Worm (Caenorhabditis elegans) whole organism, L1 larva: ENCODE results near the gene ZK1236.1.

Source experiments
- C34B4.2 ChIP-seq: sonication (generic microtip); optimal IDR thresholded peaks from 2 replicates; lab custom pipeline; 2017; ENCODE audit warnings: mild to moderate bottlenecking, missing genetic modification characterization, missing compliant biosample characterization
- F16B12.6 ChIP-seq: fragments of 150-350 bp; optimal IDR thresholded peaks from 2 replicates; lab custom pipeline; 2014; ENCODE audit warnings: missing biosample characterization, missing genetic modification characterization
- Y116A8C.19 ChIP-seq: sonication (generic microtip); optimal IDR thresholded peaks from 2 replicates; lab custom pipeline; 2016; ENCODE audit warnings: missing compliant biosample characterization, missing genetic modification characterization, borderline replicate concordance
- alr-1 ChIP-seq: fragments of 200-800 bp; sonication (Bioruptor generic); optimal IDR thresholded peaks from 2 replicates; lab custom pipeline; 2018; ENCODE audit warnings: borderline replicate concordance, mild to moderate bottlenecking, missing genetic modification characterization, missing compliant biosample characterization
- aly-2 ChIP-seq: fragments of 150-350 bp; optimal IDR thresholded peaks from 2 replicates; lab custom pipeline; 2014; ENCODE audit warnings: missing biosample characterization, missing genetic modification characterization
- blmp-1 ChIP-seq: fragments of 150-350 bp; optimal IDR thresholded peaks from 2 replicates; lab custom pipeline; 2014; ENCODE audit warnings: missing biosample characterization, missing genetic modification characterization
- ceh-88 ChIP-seq: fragments of 200-800 bp; sonication (Bioruptor generic); IDR thresholded peaks from 2 replicates; pipeline ENCODE4 v1.3.6; 2022; ENCODE audit warnings: missing genetic modification characterization, missing compliant biosample characterization
- ceh-90 ChIP-seq: sonication (generic microtip); optimal IDR thresholded peaks from 2 replicates; lab custom pipeline; 2016; ENCODE audit warnings: missing genetic modification characterization, missing compliant biosample characterization
- dsc-1 ChIP-seq: sonication (generic microtip); optimal IDR thresholded peaks from 2 replicates; lab custom pipeline; 2016; ENCODE audit warnings: mild to moderate bottlenecking, missing genetic modification characterization, missing compliant biosample characterization
- efl-1 ChIP-seq, 4 experiments: fragments of 150-350 bp; optimal IDR thresholded peaks in 3 of 4; peaks in 1 of 4; 1 replicate in 1 of 4; 2 replicates in 3 of 4; lab custom pipeline; 2014; ENCODE audit warnings: missing biosample characterization in 2 of 4, missing genetic modification characterization in 2 of 4, missing genetic modification reagents in 2 of 4
- elt-2 ChIP-seq: sonication (generic microtip); optimal IDR thresholded peaks from 2 replicates; lab custom pipeline; 2016; ENCODE audit warnings: missing genetic modification characterization, mild to moderate bottlenecking, inconsistent platforms, missing compliant biosample characterization, missing genetic modification reagents
- ets-5 ChIP-seq: fragments of 200-800 bp; sonication (Bioruptor generic); IDR thresholded peaks from 2 replicates; pipeline ENCODE4 v1.3.6; 2022; ENCODE audit warnings: missing genetic modification characterization, missing compliant biosample characterization
- fkh-4 ChIP-seq: sonication (generic microtip); optimal IDR thresholded peaks from 2 replicates; lab custom pipeline; 2016; ENCODE audit warnings: missing compliant biosample characterization, missing genetic modification characterization, borderline replicate concordance
- hlh-17 ChIP-seq: fragments of 200-800 bp; sonication (Bioruptor generic); optimal IDR thresholded peaks from 2 replicates; lab custom pipeline; 2018; ENCODE audit warnings: missing genetic modification characterization, mild to moderate bottlenecking, missing compliant biosample characterization, moderate library complexity, borderline replicate concordance
- hlh-4 ChIP-seq: sonication (generic microtip); optimal IDR thresholded peaks from 2 replicates; lab custom pipeline; 2016; ENCODE audit warnings: mild to moderate bottlenecking, missing genetic modification characterization, missing compliant biosample characterization
- hpl-2 ChIP-seq: fragments of 150-350 bp; optimal IDR thresholded peaks from 2 replicates; lab custom pipeline; 2014; ENCODE audit warnings: missing biosample characterization, missing genetic modification reagents, missing genetic modification characterization
- irx-1 ChIP-seq: sonication (generic microtip); optimal IDR thresholded peaks from 2 replicates; lab custom pipeline; 2016; ENCODE audit warnings: missing genetic modification characterization, missing compliant biosample characterization
- isw-1 ChIP-seq: fragments of 200-800 bp; sonication (Bioruptor generic); IDR thresholded peaks from 2 replicates; pipeline ENCODE4 v1.3.6; 2022; ENCODE audit warnings: missing genetic modification characterization, missing compliant biosample characterization
- jun-1 ChIP-seq: fragments of 150-350 bp; optimal IDR thresholded peaks from 2 replicates; lab custom pipeline; 2014; ENCODE audit warnings: missing biosample characterization, missing genetic modification reagents, missing genetic modification characterization
- lin-14 ChIP-seq: fragments of 200-800 bp; sonication (Bioruptor generic); optimal IDR thresholded peaks from 2 replicates; lab custom pipeline; 2018; ENCODE audit warnings: mild to moderate bottlenecking, missing genetic modification characterization, moderate library complexity, missing compliant biosample characterization
- lin-35 ChIP-seq, 2 experiments: fragments of 150-350 bp; optimal IDR thresholded peaks; 2 replicates each; lab custom pipeline; 2014; ENCODE audit warnings: missing biosample characterization in 2 of 2, missing genetic modification characterization in 2 of 2, missing genetic modification reagents in 2 of 2
- mdl-1 ChIP-seq, 2 experiments: fragments of 150-350 bp; optimal IDR thresholded peaks; 2 replicates each; lab custom pipeline; 2014 to 2017; ENCODE audit warnings: missing biosample characterization in 2 of 2, missing genetic modification characterization in 2 of 2, inconsistent platforms in 1 of 2
- mef-2 ChIP-seq: fragments of 150-350 bp; optimal IDR thresholded peaks from 2 replicates; lab custom pipeline; 2014; ENCODE audit warnings: missing biosample characterization, missing genetic modification characterization
- nhr-20 ChIP-seq: sonication (generic microtip); optimal IDR thresholded peaks from 2 replicates; lab custom pipeline; 2016; ENCODE audit warnings: mild to moderate bottlenecking, missing genetic modification characterization, missing compliant biosample characterization
- nhr-237 ChIP-seq: fragments of 150-350 bp; optimal IDR thresholded peaks from 2 replicates; lab custom pipeline; 2014; ENCODE audit warnings: missing biosample characterization, missing genetic modification characterization
- nhr-71 ChIP-seq: sonication (generic microtip); optimal IDR thresholded peaks from 2 replicates; lab custom pipeline; 2016; ENCODE audit warnings: mild to moderate bottlenecking, missing genetic modification characterization, moderate library complexity, missing compliant biosample characterization
- nhr-77 ChIP-seq: fragments of 150-350 bp; optimal IDR thresholded peaks from 2 replicates; lab custom pipeline; 2014; ENCODE audit warnings: missing biosample characterization, missing genetic modification characterization
- nhr-85 ChIP-seq: sonication (generic microtip); peaks from one replicate; lab custom pipeline; 2016; ENCODE audit warnings: missing genetic modification characterization, inconsistent platforms, missing compliant biosample characterization
- pax-3 ChIP-seq: fragments of 200-800 bp; sonication (Bioruptor generic); optimal IDR thresholded peaks from 2 replicates; lab custom pipeline; 2018; ENCODE audit warnings: mild to moderate bottlenecking, missing genetic modification characterization, moderate library complexity, missing compliant biosample characterization
- pqm-1 ChIP-seq: sonication (generic microtip); optimal IDR thresholded peaks from 3 replicates; lab custom pipeline; 2017; ENCODE audit warnings: missing biosample characterization, missing genetic modification characterization
- rnt-1 ChIP-seq: sonication (generic microtip); optimal IDR thresholded peaks from 2 replicates; lab custom pipeline; 2016; ENCODE audit warnings: mild to moderate bottlenecking, missing genetic modification characterization, moderate library complexity, missing compliant biosample characterization
- skn-1 ChIP-seq: fragments of 150-350 bp; optimal IDR thresholded peaks from 2 replicates; lab custom pipeline; 2014; ENCODE audit warnings: missing biosample characterization, missing genetic modification characterization
- snu-23 ChIP-seq: sonication (generic microtip); optimal IDR thresholded peaks from 2 replicates; lab custom pipeline; 2016; ENCODE audit warnings: missing genetic modification characterization, missing compliant biosample characterization
- sptf-1 ChIP-seq: fragments of 150-350 bp; optimal IDR thresholded peaks from 2 replicates; lab custom pipeline; 2014; ENCODE audit warnings: missing biosample characterization, missing genetic modification characterization
- tbx-2 ChIP-seq: sonication (generic microtip); optimal IDR thresholded peaks from 2 replicates; lab custom pipeline; 2016; ENCODE audit warnings: missing genetic modification characterization, missing compliant biosample characterization
- tlp-1 ChIP-seq: fragments of 150-350 bp; optimal IDR thresholded peaks from 2 replicates; lab custom pipeline; 2014; ENCODE audit warnings: missing biosample characterization, missing genetic modification characterization
- unc-30 ChIP-seq: sonication (generic microtip); optimal IDR thresholded peaks from 2 replicates; lab custom pipeline; 2017; ENCODE audit warnings: missing biosample characterization, missing genetic modification characterization
- unc-86 ChIP-seq: sonication (generic microtip); optimal IDR thresholded peaks from 2 replicates; lab custom pipeline; 2016; ENCODE audit warnings: missing genetic modification characterization, missing compliant biosample characterization
- unc-98 ChIP-seq: fragments of 200-800 bp; sonication (Bioruptor generic); IDR thresholded peaks from 2 replicates; pipeline ENCODE4 v1.3.6; 2022; ENCODE audit warnings: missing genetic modification characterization, missing compliant biosample characterization
- zip-4 ChIP-seq: fragments of 200-800 bp; sonication (Bioruptor generic); optimal IDR thresholded peaks from 2 replicates; lab custom pipeline; 2018; ENCODE audit warnings: mild to moderate bottlenecking, missing genetic modification characterization, moderate library complexity, missing compliant biosample characterization

ZK1236.1 gene

ce11 chrIII:8400478-8400877 lies 28.6 kb upstream of the ZK1236.1 start:
- peak; percentile 97 for TF ChIP-seq pqm-1 (tag; lab: Kevin White, UChicago)
- no peak for TF ChIP-seq unc-98 (GFP tag; lab: Robert Waterston, UW)
- peak; percentile 26 for TF ChIP-seq nhr-20 (tag; lab: Kevin White, UChicago)
- no peak for TF ChIP-seq sptf-1 (tag; lab: Kevin White, UChicago)
- TF ChIP-seq lin-14 (GFP tag; lab: Kevin White, UChicago): peak; percentile 7
- TF ChIP-seq nhr-85 (tag; lab: Kevin White, UChicago): no peak
- no peak for TF ChIP-seq dsc-1 (tag; lab: Kevin White, UChicago)
- no peak for TF ChIP-seq skn-1
- peak; percentile 11 for TF ChIP-seq nhr-71 (tag; lab: Kevin White, UChicago)
- no peak for TF ChIP-seq blmp-1 (tag; lab: Kevin White, UChicago)
- TF ChIP-seq ceh-90 (tag; lab: Kevin White, UChicago): no peak
- peak; percentile 79 for TF ChIP-seq tlp-1 (tag; lab: Kevin White, UChicago)
- no peak for TF ChIP-seq tbx-2 (tag; lab: Kevin White, UChicago)
- no peak for TF ChIP-seq aly-2 (tag; lab: Kevin White, UChicago)
- TF ChIP-seq elt-2 (tag; lab: Kevin White, UChicago): peak; percentile 97
- TF ChIP-seq jun-1: peak; percentile 44
- TF ChIP-seq efl-1 (optimal IDR thresholded peaks at IDR 0.05; lab: Kevin White, UChicago): no peak
- peak in 1 of 2 experiments; percentile 78 for TF ChIP-seq efl-1 (GFP tag; optimal IDR thresholded peaks at IDR 0.05 in 1 of 2; lab: Kevin White, UChicago)
- TF ChIP-seq mef-2 (tag; lab: Kevin White, UChicago): no peak
- TF ChIP-seq fkh-4 (tag; lab: Kevin White, UChicago): no peak
- TF ChIP-seq mdl-1 (tag; optimal IDR thresholded peaks at IDR 0.05; lab: Kevin White, UChicago): peak in 1 of 2 experiments; percentile 23
- no peak for TF ChIP-seq F16B12.6 (tag; lab: Kevin White, UChicago)
- TF ChIP-seq, all 84 proteins: peak for 9

DNA sequence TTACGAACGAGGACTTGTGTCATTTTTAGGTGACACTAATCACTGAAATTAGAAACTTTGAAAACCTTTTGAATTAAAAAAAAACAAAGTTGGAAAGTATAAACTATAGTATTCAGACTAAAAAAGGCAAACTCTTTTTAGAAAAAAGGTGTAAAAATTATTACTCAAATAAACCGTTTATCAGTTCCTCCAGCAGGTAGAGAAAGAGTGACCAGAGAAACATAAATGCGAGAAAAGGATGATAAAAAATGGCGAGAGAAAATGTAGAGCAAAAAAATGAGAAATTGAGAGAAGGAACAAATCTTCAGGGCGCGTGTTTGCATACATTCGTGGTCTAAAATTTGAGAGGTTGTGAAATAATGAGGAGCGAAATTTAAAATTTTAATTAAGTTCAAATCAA lies 27.2 kb upstream of the ZK1236.1 start, which contains the start of gene lap-1:
TSS of gene lap-1 (minus strand) at position 42 of the 400 bp plus-strand sequence.
- TF ChIP-seq pax-3 (tag; lab: Kevin White, UChicago) (no peak), snu-23 (GFP tag; lab: Kevin White, UChicago) (no peak), hlh-4 (tag; lab: Kevin White, UChicago) (no peak), ets-5 (GFP tag; lab: Robert Waterston, UW) (no peak), zip-4 (GFP tag; lab: Kevin White, UChicago) (no peak), nhr-77 (tag; lab: Kevin White, UChicago) (no peak), rnt-1 (tag; lab: Kevin White, UChicago) (no peak), elt-2 (tag; lab: Kevin White, UChicago) (no peak), ceh-88 (GFP tag; lab: Robert Waterston, UW) (no peak), unc-86 (tag; lab: Kevin White, UChicago) (no peak)

- no peak for TF ChIP-seq Y116A8C.19 (tag; lab: Kevin White, UChicago)
- TF ChIP-seq C34B4.2 (tag; lab: Kevin White, UChicago): no peak
- TF ChIP-seq rnt-1 (tag; lab: Kevin White, UChicago): no peak
- no peak for TF ChIP-seq snu-23 (GFP tag; lab: Kevin White, UChicago)
- no peak for TF ChIP-seq nhr-237 (tag; lab: Kevin White, UChicago)
- TF ChIP-seq mef-2 (tag; lab: Kevin White, UChicago): no peak
- TF ChIP-seq aly-2 (tag; lab: Kevin White, UChicago): no peak
- TF ChIP-seq hpl-2 (GFP tag; lab: Kevin White, UChicago): no peak
- no peak for TF ChIP-seq alr-1 (tag; lab: Kevin White, UChicago)
- no peak for TF ChIP-seq isw-1 (GFP tag; lab: Robert Waterston, UW)
- TF ChIP-seq lin-35 (GFP tag; optimal IDR thresholded peaks at IDR 0.05; lab: Kevin White, UChicago): no peak
- no peak for TF ChIP-seq hlh-17
- TF ChIP-seq pax-3 (tag; lab: Kevin White, UChicago): no peak
- TF ChIP-seq irx-1 (tag; lab: Kevin White, UChicago): no peak
- no peak for TF ChIP-seq F16B12.6 (tag; lab: Kevin White, UChicago)
- TF ChIP-seq unc-30 (tag; lab: Kevin White, UChicago): no peak
- no peak for TF ChIP-seq elt-2 (tag; lab: Kevin White, UChicago)
- TF ChIP-seq, all 84 proteins: peak for 0
Observed at ce11 chrIII:8402633-8403032, 26.5 kb upstream of the ZK1236.1 start.
